Worm (Caenorhabditis elegans): ENCODE measurements around the gene nhr-124.

ce11 chrV:3843926-3844325, 42.1 kb downstream of the nhr-124 start, which contains the start of gene ugt-32:
- TF ChIP-seq sox-4 (tag; optimal IDR thresholded peaks at IDR 0.05) = no peak
- no peak for TF ChIP-seq pag-3 (tag; optimal IDR thresholded peaks at IDR 0.05; ENCODE audit: borderline replicate concordance, insufficient read depth)
